Fruit fly (Drosophila melanogaster): ENCODE results near the gene baz.

The baz gene

DNA sequence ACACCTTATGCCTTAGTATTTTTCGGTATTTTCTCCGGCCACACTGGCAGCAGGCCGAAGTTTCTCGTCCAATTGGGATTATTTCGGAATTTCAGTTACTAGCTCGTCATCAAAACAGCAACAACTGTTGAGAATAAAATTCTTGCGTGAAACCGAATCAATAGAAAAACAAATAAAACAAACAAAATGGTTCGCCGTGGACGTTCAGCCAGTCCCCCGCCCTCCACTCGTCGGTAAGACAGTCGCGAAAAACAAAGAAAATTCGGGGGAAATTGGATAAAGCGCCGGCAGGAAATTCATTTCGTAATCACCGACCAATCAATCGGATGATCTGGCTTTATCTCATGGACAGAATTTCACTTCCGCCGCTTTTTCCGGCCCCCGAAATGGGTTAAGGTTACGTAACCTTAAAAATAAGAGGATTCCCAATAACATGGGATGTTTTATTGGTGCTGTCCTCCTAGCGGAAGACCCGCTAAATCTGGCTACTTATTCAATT, 10.8 kb upstream of the baz start, which contains the start of gene Chchd2 (continued):
- TF ChIP-seq CG12104 (GFP tag; optimal IDR thresholded peaks at IDR 0.05) (no peak), Six4 (GFP tag; optimal IDR thresholded peaks at IDR 0.05) (no peak), fu2 (GFP tag; optimal IDR thresholded peaks at IDR 0.05) (no peak), dan (GFP tag; IDR thresholded peaks at IDR 0.05) (no peak), CG32772 (GFP tag; IDR thresholded peaks at IDR 0.05) (no peak), abd-A (tag; optimal IDR thresholded peaks at IDR 0.05) (no peak), Asciz (GFP tag; optimal IDR thresholded peaks at IDR 0.05) (no peak), crp (GFP tag; optimal IDR thresholded peaks at IDR 0.05) (no peak), CG2129 (GFP tag; IDR thresholded peaks at IDR 0.05; ENCODE audit: partially characterized antibody) (no peak), crol (GFP tag; IDR thresholded peaks at IDR 0.05) (no peak), Blimp-1 (GFP tag; optimal IDR thresholded peaks at IDR 0.05) (no peak), Max (GFP tag; optimal IDR thresholded peaks at IDR 0.05) (no peak), H2.0 (GFP tag; IDR thresholded peaks at IDR 0.05) (no peak), oc (tag; optimal IDR thresholded peaks at IDR 0.05) (no peak), Sox100B (GFP tag; optimal IDR thresholded peaks at IDR 0.05) (no peak), h (optimal IDR thresholded peaks at IDR 0.05) (no peak), Dad (GFP tag; optimal IDR thresholded peaks at IDR 0.05) (no peak), CG10267 (tag; optimal IDR thresholded peaks at IDR 0.05) (no peak), nau (GFP tag; optimal IDR thresholded peaks at IDR 0.05) (no peak), CG6813 (GFP tag; optimal IDR thresholded peaks at IDR 0.05) (no peak), CG2889 (GFP tag; IDR thresholded peaks at IDR 0.05) (no peak), Hmr (GFP tag; optimal IDR thresholded peaks at IDR 0.05) (no peak), CG17359 (tag; optimal IDR thresholded peaks at IDR 0.05) (no peak), CG18619 (GFP tag; optimal IDR thresholded peaks at IDR 0.05) (no peak), CG42726 (GFP tag; IDR thresholded peaks at IDR 0.05; ENCODE audit: partially characterized antibody) (peak; percentile 29; the same call in 1 of the 2 replicates), CG30020 (tag; optimal IDR thresholded peaks at IDR 0.05) (no peak), Vsx1 (GFP tag; optimal IDR thresholded peaks at IDR 0.05) (no peak), CG3407 (GFP tag; optimal IDR thresholded peaks at IDR 0.05) (no peak), Atf-2 (GFP tag; optimal IDR thresholded peaks at IDR 0.05) (no peak), so (GFP tag; IDR thresholded peaks at IDR 0.05) (no peak), Ravus (GFP tag; IDR thresholded peaks at IDR 0.05) (no peak), kay (GFP tag; optimal IDR thresholded peaks at IDR 0.05) (no peak), gsb-n (tag; optimal IDR thresholded peaks at IDR 0.05) (no peak), ab (GFP tag; optimal IDR thresholded peaks at IDR 0.05) (no peak), insv (GFP tag; optimal IDR thresholded peaks at IDR 0.05) (peak; percentile 32 to 90), gce (GFP tag; IDR thresholded peaks at IDR 0.05) (no peak), ems (GFP tag; optimal IDR thresholded peaks at IDR 0.05) (no peak), E2f1 (GFP tag; IDR thresholded peaks at IDR 0.05) (no peak), Side (GFP tag; optimal IDR thresholded peaks at IDR 0.05) (no peak), jing (GFP tag; optimal IDR thresholded peaks at IDR 0.05) (no peak), CG13296 (GFP tag; optimal IDR thresholded peaks at IDR 0.05) (peak; percentile 44), CG12744 (GFP tag; optimal IDR thresholded peaks at IDR 0.05) (no peak), CG8290 (GFP tag; optimal IDR thresholded peaks at IDR 0.05) (no peak), CG8290 (tag; optimal IDR thresholded peaks at IDR 0.05) (no peak), Optix (GFP tag; IDR thresholded peaks at IDR 0.05) (no peak), twi (tag; optimal IDR thresholded peaks at IDR 0.05) (no peak), pb (GFP tag; optimal IDR thresholded peaks at IDR 0.05) (no peak), YL-1 (GFP tag; optimal IDR thresholded peaks at IDR 0.05) (peak; percentile 75), CG11085 (GFP tag; IDR thresholded peaks at IDR 0.05) (no peak), CG12155 (GFP tag; optimal IDR thresholded peaks at IDR 0.05) (no peak), CG8478 (optimal IDR thresholded peaks at IDR 0.05) (no peak), sob (GFP tag; IDR thresholded peaks at IDR 0.05) (peak; percentile 6; the same call in 1 of the 2 replicates), hb (GFP tag; IDR thresholded peaks at IDR 0.05; ENCODE audit: partially characterized antibody) (no peak)

Measured in whole organism, embryonic.